Fruit fly (Drosophila melanogaster): ENCODE results near the gene CG12084.

The CG12084 gene

DNA sequence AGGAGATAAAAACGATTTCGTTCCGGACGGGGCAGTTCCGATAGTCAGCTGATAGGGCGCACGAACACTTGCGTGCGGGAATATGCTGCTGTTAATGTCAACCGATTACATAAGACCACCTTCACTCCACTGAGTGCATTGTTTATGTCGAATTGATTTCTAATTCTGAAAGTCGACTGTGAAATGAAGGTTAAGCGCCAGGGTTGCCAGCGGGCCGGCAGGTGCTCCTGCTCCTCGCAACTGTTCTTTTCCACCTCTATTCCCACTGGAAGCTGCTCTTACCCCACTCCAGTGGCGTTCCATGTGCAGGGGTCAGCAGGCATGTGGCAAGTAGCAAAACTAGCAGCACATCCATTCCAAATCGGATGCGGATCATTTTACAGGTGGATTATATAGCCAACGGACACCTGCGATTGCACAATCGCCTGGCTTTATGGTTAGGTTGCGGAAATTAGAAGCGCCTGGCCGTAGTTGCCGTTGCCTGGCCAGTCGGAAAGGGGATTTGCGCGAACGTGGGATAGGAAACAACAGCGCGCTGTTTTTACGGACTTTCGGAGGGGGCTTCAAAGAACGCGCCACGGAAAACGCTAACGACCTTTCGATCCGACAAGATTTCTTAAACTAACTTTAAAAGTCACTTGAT lies 20.3 kb upstream of the CG12084 start, which contains the start of gene cue (continued):
- TF ChIP-seq hth (optimal IDR thresholded peaks at IDR 0.05) (no peak), kah (GFP tag; optimal IDR thresholded peaks at IDR 0.05) (peak; percentile 56), CG32767 (GFP tag; IDR thresholded peaks at IDR 0.05) (no peak), MESR4 (GFP tag; optimal IDR thresholded peaks at IDR 0.05) (peak; percentile 43), shn (GFP tag; optimal IDR thresholded peaks at IDR 0.05) (no peak), Hr3 (GFP tag; optimal IDR thresholded peaks at IDR 0.05) (no peak), unc-4 (GFP tag; IDR thresholded peaks at IDR 0.05; ENCODE audit: partially characterized antibody) (no peak), MTF-1 (GFP tag; optimal IDR thresholded peaks at IDR 0.05; ENCODE audit: borderline replicate concordance) (peak; percentile 38), Jarid2 (GFP tag; optimal IDR thresholded peaks at IDR 0.05) (peak; percentile 70), seq (GFP tag; IDR thresholded peaks at IDR 0.05) (0 out of 2 replicates have a peak, but pooled peaks have one; percentile 6), otp (GFP tag; IDR thresholded peaks at IDR 0.05) (0 out of 3 replicates have a peak, but pooled peaks have one; percentile 16), D (optimal IDR thresholded peaks at IDR 0.05) (peak; percentile 51), D (GFP tag; optimal IDR thresholded peaks at IDR 0.05) (no peak), CG12391 (tag; optimal IDR thresholded peaks at IDR 0.05) (no peak), CG4820 (GFP tag; optimal IDR thresholded peaks at IDR 0.05) (no peak), abd-A (tag; optimal IDR thresholded peaks at IDR 0.05) (no peak), CG5245 (GFP tag; optimal IDR thresholded peaks at IDR 0.05) (no peak), lola (GFP tag; optimal IDR thresholded peaks at IDR 0.05) (no peak), Camta (GFP tag; optimal IDR thresholded peaks at IDR 0.05) (no peak), CG4617 (GFP tag; optimal IDR thresholded peaks at IDR 0.05; ENCODE audit: borderline replicate concordance) (no peak), inv (GFP tag; IDR thresholded peaks at IDR 0.05; ENCODE audit: partially characterized antibody) (no peak)

DNA sequence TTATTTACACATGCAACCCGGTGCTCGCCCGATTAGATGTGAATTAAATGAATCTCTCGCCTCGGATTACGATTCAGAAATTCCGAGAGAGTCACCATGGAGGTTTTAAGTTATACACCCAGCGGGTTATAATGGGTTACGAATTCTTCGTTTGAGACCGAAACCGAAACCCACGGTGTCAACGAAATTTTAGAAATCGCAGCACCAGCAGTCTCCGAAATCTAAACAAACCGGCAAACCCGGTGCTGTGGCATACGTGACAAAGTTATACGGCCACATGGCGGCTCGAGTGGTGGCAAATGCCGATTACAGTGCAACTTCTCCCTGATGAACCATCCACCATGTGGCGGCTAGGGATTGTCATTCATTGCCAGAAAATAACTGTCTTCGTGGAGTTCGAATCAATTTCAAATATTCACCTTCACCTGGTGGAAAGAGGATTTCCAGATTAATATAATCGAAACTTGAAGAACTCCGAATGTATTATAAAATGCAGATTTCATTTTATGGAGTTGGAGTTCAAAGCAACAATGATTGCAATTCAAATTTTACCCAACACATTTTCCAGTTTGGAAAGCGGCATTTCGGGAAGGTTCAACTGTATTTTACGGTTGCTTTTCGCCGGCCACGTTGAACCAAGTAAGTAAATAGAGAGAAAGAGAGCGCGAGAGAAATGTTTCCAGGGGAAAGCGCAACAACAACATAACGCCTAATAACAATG lies 19.5 kb upstream of the CG12084 start:
- TF ChIP-seq CG2116 (GFP tag; optimal IDR thresholded peaks at IDR 0.05): peak; percentile 34
- TF ChIP-seq zfh2 (GFP tag; optimal IDR thresholded peaks at IDR 0.05): peak; percentile 59
- TF ChIP-seq CHES-1-like (GFP tag; optimal IDR thresholded peaks at IDR 0.05): peak; percentile 62
- TF ChIP-seq slp2 (GFP tag; optimal IDR thresholded peaks at IDR 0.05): peak; percentile 61
- no peak for TF ChIP-seq CG31365 (tag; optimal IDR thresholded peaks at IDR 0.05)
- peak; percentile 68 for TF ChIP-seq zfh1 (GFP tag; IDR thresholded peaks at IDR 0.05)
- no peak for TF ChIP-seq CG7271 (tag; optimal IDR thresholded peaks at IDR 0.05)
- peak; percentile 71 for TF ChIP-seq Dip3 (GFP tag; optimal IDR thresholded peaks at IDR 0.05)
- TF ChIP-seq CG31441 (GFP tag; IDR thresholded peaks at IDR 0.05): peak; percentile 82
- TF ChIP-seq otp (GFP tag; IDR thresholded peaks at IDR 0.05): peak; percentile 53; the same call in 1 of the 3 replicates
- peak in 1 of 2 experiments; percentile 75 for TF ChIP-seq Eip74EF (GFP tag; optimal IDR thresholded peaks at IDR 0.05)
- peak; percentile 7 for TF ChIP-seq eyg (GFP tag; optimal IDR thresholded peaks at IDR 0.05)
- 0 out of 2 replicates have a peak, but pooled peaks have one; percentile 8 for TF ChIP-seq NFAT (GFP tag; IDR thresholded peaks at IDR 0.05)
- TF ChIP-seq Atf6 (GFP tag; IDR thresholded peaks at IDR 0.05): 0 out of 2 replicates have a peak, but pooled peaks have one; percentile 24
- peak; percentile 43 for TF ChIP-seq CG3995 (GFP tag; optimal IDR thresholded peaks at IDR 0.05)
- TF ChIP-seq CG17359 (tag; optimal IDR thresholded peaks at IDR 0.05): peak; percentile 80
- peak; percentile 46 for TF ChIP-seq CG1792 (GFP tag; optimal IDR thresholded peaks at IDR 0.05)
- peak; percentile 60 for TF ChIP-seq Dad (GFP tag; optimal IDR thresholded peaks at IDR 0.05)
- peak; percentile 41 for TF ChIP-seq CG6654 (GFP tag; optimal IDR thresholded peaks at IDR 0.05)
- TF ChIP-seq CG33213 (GFP tag; optimal IDR thresholded peaks at IDR 0.05): peak; percentile 48
- TF ChIP-seq CG2875 (GFP tag; optimal IDR thresholded peaks at IDR 0.05): peak; percentile 68
- no peak for TF ChIP-seq CG6175 (GFP tag; IDR thresholded peaks at IDR 0.05)
- peak; percentile 76 for TF ChIP-seq croc (GFP tag; conservative IDR thresholded peaks at IDR 0.05)
- TF ChIP-seq dmrt99B (tag; optimal IDR thresholded peaks at IDR 0.05): peak; percentile 84
- TF ChIP-seq Pdp1 (GFP tag; optimal IDR thresholded peaks at IDR 0.05): peak in 1 of 2 experiments; percentile 64
- TF ChIP-seq CG6683 (GFP tag; optimal IDR thresholded peaks at IDR 0.05): no peak
- peak; percentile 56 for TF ChIP-seq CG10267 (tag; optimal IDR thresholded peaks at IDR 0.05)
- peak; percentile 71 for TF ChIP-seq dysf (GFP tag; IDR thresholded peaks at IDR 0.05)
